Worm (Caenorhabditis elegans): Measurements from ENCODE around the gene elpc-3.
"Not testable (repeated sequence)": the region's sequence is repeated elsewhere in the genome, so short reads cannot be mapped to it uniquely, and the experiment has no call there.

DNA sequence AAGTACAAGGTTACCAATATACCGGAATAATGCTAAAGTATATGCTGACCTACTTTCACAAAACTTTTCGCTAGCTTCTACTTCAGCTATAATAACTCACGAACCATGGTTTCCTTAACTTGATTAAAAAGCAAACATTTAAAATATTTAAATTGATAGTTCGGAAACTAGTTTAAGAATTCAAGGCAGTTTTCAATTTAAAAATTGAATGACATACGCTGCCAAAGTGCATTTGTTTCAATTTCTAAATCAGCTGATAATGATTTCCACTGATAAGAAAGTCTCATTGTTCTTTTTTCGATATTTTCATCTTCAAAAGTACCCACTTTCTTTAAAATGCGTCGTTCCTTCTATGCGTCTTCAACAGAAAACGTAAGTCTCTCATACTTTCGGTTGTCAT, 50.1 kb downstream of the elpc-3 start, which contains the start of gene enpp-1:
- not testable (repeated sequence) for TF ChIP-seq F26F4.8 (GFP tag; conservative IDR thresholded peaks at IDR 0.05); pha-4 (GFP tag; IDR thresholded peaks at IDR 0.05); pha-4 (tag; optimal IDR thresholded peaks at IDR 0.05); snpc-4 (tag; optimal IDR thresholded peaks at IDR 0.05); lin-39 (tag; optimal IDR thresholded peaks at IDR 0.05); fkh-10 (GFP tag; optimal IDR thresholded peaks at IDR 0.05); nhr-77 (tag; optimal IDR thresholded peaks at IDR 0.05); ceh-32 (tag; optimal IDR thresholded peaks at IDR 0.05; ENCODE audit: poor library complexity); saeg-2 (GFP tag; IDR thresholded peaks at IDR 0.05); aha-1 (tag)

Data from whole organism, L4 larva.